Fruit fly (Drosophila melanogaster): ENCODE data around the gene CG2975.

CG2975 gene

DNA sequence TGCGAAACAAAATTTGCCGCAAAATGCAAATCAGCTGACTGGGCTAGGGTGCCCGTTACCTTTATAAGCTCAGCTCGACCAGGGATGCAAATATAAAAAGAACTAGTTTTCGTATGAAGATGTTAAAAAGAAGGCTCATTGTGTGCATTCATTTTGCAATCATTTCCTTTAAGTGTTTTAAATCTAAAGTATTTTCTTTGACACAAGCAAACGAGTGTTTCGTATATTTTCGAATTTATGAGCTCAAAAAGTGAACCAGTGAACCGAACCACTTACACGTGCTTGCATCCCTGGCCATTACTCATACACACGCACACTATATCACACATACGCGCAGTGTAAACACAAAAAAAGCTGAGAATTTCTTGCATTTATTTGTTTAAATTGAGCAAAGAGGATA lies 38.3 kb downstream of the CG2975 start, which contains the start of the genes Prx6a and Sbat (continued):
- peak; percentile 36; the same call in 1 of the 3 replicates for TF ChIP-seq Mrtf (GFP tag; IDR thresholded peaks at IDR 0.05)
- peak; percentile 77 for TF ChIP-seq pum (GFP tag; optimal IDR thresholded peaks at IDR 0.05)
- no peak for TF ChIP-seq fru (optimal IDR thresholded peaks at IDR 0.05)
- peak; percentile 57 for TF ChIP-seq az2 (GFP tag; optimal IDR thresholded peaks at IDR 0.05)
- peak; percentile 84 for TF ChIP-seq CG2712 (tag; optimal IDR thresholded peaks at IDR 0.05)
- TF ChIP-seq CG16815 (GFP tag; optimal IDR thresholded peaks at IDR 0.05): peak; percentile 48
- TF ChIP-seq Pdp1 (GFP tag; optimal IDR thresholded peaks at IDR 0.05): peak; percentile 64 to 67
- TF ChIP-seq CG3281 (GFP tag; optimal IDR thresholded peaks at IDR 0.05): peak; percentile 76
- TF ChIP-seq tgo (GFP tag; IDR thresholded peaks at IDR 0.05): peak; percentile 56; the same call in 2 of the 3 replicates
- TF ChIP-seq CG2116 (GFP tag; optimal IDR thresholded peaks at IDR 0.05): peak; percentile 69
- peak; percentile 83 for TF ChIP-seq CHES-1-like (GFP tag; optimal IDR thresholded peaks at IDR 0.05)
- TF ChIP-seq Jarid2 (GFP tag; optimal IDR thresholded peaks at IDR 0.05): no peak
- TF ChIP-seq CG11504 (tag; optimal IDR thresholded peaks at IDR 0.05): peak; percentile 69
- TF ChIP-seq sim (GFP tag; IDR thresholded peaks at IDR 0.05): no peak
- peak; percentile 30 for TF ChIP-seq Nf-YB (GFP tag; optimal IDR thresholded peaks at IDR 0.05)
- TF ChIP-seq CG14860 (GFP tag; IDR thresholded peaks at IDR 0.05; ENCODE audit: partially characterized antibody): no peak
- TF ChIP-seq trem (tag; optimal IDR thresholded peaks at IDR 0.05): peak; percentile 79
- TF ChIP-seq CG14050 (GFP tag; IDR thresholded peaks at IDR 0.05): peak; percentile 48; the same call in 2 of the 3 replicates
- peak; percentile 62; the same call in 1 of the 2 replicates for TF ChIP-seq Ada2b (GFP tag; IDR thresholded peaks at IDR 0.05)
- TF ChIP-seq Hr39 (optimal IDR thresholded peaks at IDR 0.05): no peak
- peak; percentile 85 for TF ChIP-seq CG13894 (tag; optimal IDR thresholded peaks at IDR 0.05)
- no peak for TF ChIP-seq CG11696 (GFP tag; IDR thresholded peaks at IDR 0.05)
- TF ChIP-seq CG18764 (GFP tag; optimal IDR thresholded peaks at IDR 0.05): peak; percentile 57
- peak; percentile 75 for TF ChIP-seq CG13624 (GFP tag; optimal IDR thresholded peaks at IDR 0.05)
- TF ChIP-seq en (GFP tag; optimal IDR thresholded peaks at IDR 0.05): peak; percentile 45
- peak; percentile 77 for TF ChIP-seq CG7786 (GFP tag; optimal IDR thresholded peaks at IDR 0.05)
- TF ChIP-seq CG10321 (GFP tag; IDR thresholded peaks at IDR 0.05): no peak
- peak; percentile 64 for TF ChIP-seq Dad (GFP tag; optimal IDR thresholded peaks at IDR 0.05)
- TF ChIP-seq Atf6 (GFP tag; IDR thresholded peaks at IDR 0.05): peak; percentile 74
- TF ChIP-seq Lpt (GFP tag; optimal IDR thresholded peaks at IDR 0.05): no peak
- TF ChIP-seq CG10209 (GFP tag; optimal IDR thresholded peaks at IDR 0.05): peak; percentile 59
- no peak for TF ChIP-seq CG18476 (GFP tag; optimal IDR thresholded peaks at IDR 0.05)
- TF ChIP-seq Rfx (GFP tag; IDR thresholded peaks at IDR 0.05): peak; percentile 82
- TF ChIP-seq Dek (tag; optimal IDR thresholded peaks at IDR 0.05): peak; percentile 65
- no peak for TF ChIP-seq ems (GFP tag; optimal IDR thresholded peaks at IDR 0.05)
- TF ChIP-seq inv (GFP tag; IDR thresholded peaks at IDR 0.05; ENCODE audit: partially characterized antibody): peak; percentile 27; the same call in 1 of the 2 replicates
- TF ChIP-seq Ssrp (tag; optimal IDR thresholded peaks at IDR 0.05): peak; percentile 60
- TF ChIP-seq oc (tag; optimal IDR thresholded peaks at IDR 0.05): peak; percentile 34
- TF ChIP-seq nau (GFP tag; optimal IDR thresholded peaks at IDR 0.05): peak; percentile 4
- TF ChIP-seq CG11456 (GFP tag; IDR thresholded peaks at IDR 0.05): 0 out of 3 replicates have a peak, but pooled peaks have one; percentile 65
- peak; percentile 42 for TF ChIP-seq Mes4 (GFP tag; optimal IDR thresholded peaks at IDR 0.05)
- peak; percentile 56 for TF ChIP-seq Hr3 (GFP tag; optimal IDR thresholded peaks at IDR 0.05)
- no peak for TF ChIP-seq TFAM (GFP tag; optimal IDR thresholded peaks at IDR 0.05)
- TF ChIP-seq CG1603 (tag; optimal IDR thresholded peaks at IDR 0.05): peak; percentile 68
- TF ChIP-seq zfh2 (GFP tag; optimal IDR thresholded peaks at IDR 0.05): peak; percentile 85
- TF ChIP-seq CG12236 (GFP tag; optimal IDR thresholded peaks at IDR 0.05): peak; percentile 18
- TF ChIP-seq bbx (GFP tag; IDR thresholded peaks at IDR 0.05; ENCODE audit: partially characterized antibody): no peak
- TF ChIP-seq HHEX (GFP tag; optimal IDR thresholded peaks at IDR 0.05): peak; percentile 67
- TF ChIP-seq CG16863 (GFP tag; optimal IDR thresholded peaks at IDR 0.05): peak; percentile 65
- TF ChIP-seq lilli (GFP tag; optimal IDR thresholded peaks at IDR 0.05): peak; percentile 98
- TF ChIP-seq schlank (tag; optimal IDR thresholded peaks at IDR 0.05): peak; percentile 65

Measured in whole organism, embryonic.